Worm (Caenorhabditis elegans) whole organism, early embryonic: ENCODE measurements around the gene col-131.

ENCODE experiments used
- aly-1 ChIP-seq: sonication (generic microtip); optimal IDR thresholded peaks from 2 replicates; lab custom pipeline; 2016; ENCODE audit warnings: missing genetic modification characterization, missing compliant biosample characterization
- ama-1 ChIP-seq: fragments of 150-350 bp; optimal IDR thresholded peaks from 2 replicates; lab custom pipeline; 2014
- ets-7 ChIP-seq: sonication (generic microtip); optimal IDR thresholded peaks from 2 replicates; lab custom pipeline; 2016; ENCODE audit warnings: missing genotype, missing genetic modification characterization, missing compliant biosample characterization
- hmbx-1 ChIP-seq: sonication (generic microtip); optimal IDR thresholded peaks from 2 replicates; lab custom pipeline; 2016; ENCODE audit warnings: mild to moderate bottlenecking, missing genetic modification characterization, missing compliant biosample characterization
- hnd-1 ChIP-seq: sonication (generic microtip); optimal IDR thresholded peaks from 2 replicates; lab custom pipeline; 2016; ENCODE audit warnings: missing genetic modification characterization, missing compliant biosample characterization
- scrt-1 ChIP-seq: fragments of 200-800 bp; sonication (Bioruptor generic); IDR thresholded peaks from 2 replicates; pipeline ENCODE4 v1.3.6; 2022; ENCODE audit warnings: missing genetic modification characterization, missing compliant biosample characterization
- sea-1 ChIP-seq: fragments of 200-800 bp; sonication (Bioruptor generic); conservative IDR thresholded peaks from 2 replicates; pipeline ENCODE4 v1.3.6; 2022; ENCODE audit warnings: missing genetic modification characterization, missing compliant biosample characterization
- tbx-11 ChIP-seq: fragments of 200-800 bp; sonication (Bioruptor generic); IDR thresholded peaks from 2 replicates; pipeline ENCODE4 v1.3.6; 2022; ENCODE audit warnings: missing genetic modification characterization, missing compliant biosample characterization
- tbx-37 ChIP-seq: fragments of 200-800 bp; sonication (Bioruptor generic); conservative IDR thresholded peaks from 2 replicates; pipeline ENCODE4 v1.3.6; 2022; ENCODE audit warnings: missing genetic modification reagents, missing genetic modification characterization, missing compliant biosample characterization
- tra-4 ChIP-seq: sonication (generic microtip); optimal IDR thresholded peaks from 2 replicates; lab custom pipeline; 2017; ENCODE audit warnings: missing genetic modification characterization, missing compliant biosample characterization

DNA sequence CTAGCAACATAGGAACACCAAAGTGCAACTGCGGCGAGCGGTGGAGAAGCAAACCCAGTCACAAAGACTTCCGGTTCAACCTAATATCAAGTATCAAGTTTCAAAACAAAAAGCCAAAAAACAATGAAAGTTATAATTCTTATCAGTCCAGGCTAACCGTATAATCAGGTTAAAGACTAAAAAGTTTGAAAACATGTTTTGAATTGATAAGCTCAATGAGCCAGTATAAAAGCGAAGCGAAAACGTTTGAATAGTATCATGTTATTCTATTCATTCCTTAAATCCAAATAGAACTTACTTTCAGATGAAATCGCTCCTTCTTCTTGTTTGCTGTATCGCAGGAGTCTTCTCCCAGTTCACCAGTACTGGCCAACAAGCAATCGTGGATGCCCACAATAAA, 16.0 kb downstream of the col-131 start, which contains the start of gene scl-11:
- TF ChIP-seq hmbx-1 (no peak), tbx-37 (GFP tag; lab: Robert Waterston, UW) (no peak), sea-1 (no peak), hnd-1 (no peak), ama-1 (lab: Kevin White, UChicago) (no peak), aly-1 (tag; lab: Kevin White, UChicago) (no peak), ets-7 (tag; lab: Kevin White, UChicago) (no peak), tra-4 (tag; lab: Kevin White, UChicago) (no peak), scrt-1 (GFP tag; lab: Robert Waterston, UW) (no peak), tbx-11 (GFP tag; lab: Robert Waterston, UW) (no peak)
